Worm (Caenorhabditis elegans): ENCODE results near the gene flp-13.

flp-13 gene

DNA sequence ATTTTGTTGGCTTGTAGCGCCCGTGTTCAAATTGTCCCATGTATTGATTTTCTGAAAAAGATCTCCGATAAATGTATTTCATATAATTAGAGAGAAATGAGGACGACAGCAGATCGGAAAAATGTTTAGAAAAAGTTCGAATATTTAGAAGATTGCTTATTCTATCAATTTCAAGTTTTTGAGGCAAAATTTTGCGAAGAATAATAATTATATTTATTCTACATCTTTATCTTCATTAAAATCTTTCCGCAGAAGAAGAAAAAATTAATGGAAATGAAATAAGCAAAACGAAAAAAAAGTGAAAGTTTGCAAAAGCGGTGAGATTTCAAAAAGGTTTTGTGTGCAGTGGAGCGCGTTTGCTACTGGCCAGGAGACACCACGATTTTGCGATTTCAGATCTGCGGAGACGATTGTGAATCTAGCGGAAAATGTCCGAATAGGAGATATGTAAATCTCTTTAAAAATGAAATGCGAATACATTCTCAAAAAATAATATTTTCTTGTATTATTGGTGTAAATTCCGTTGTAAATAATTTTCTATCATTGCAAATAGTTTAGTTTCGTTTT, 43.9 kb downstream of the flp-13 start, which contains the start of gene nrde-4 (continued):
- TF ChIP-seq nhr-21 (tag; optimal IDR thresholded peaks at IDR 0.05) = peak; percentile 22
- peak; percentile 61 for TF ChIP-seq sma-3 (GFP tag; optimal IDR thresholded peaks at IDR 0.05)
- TF ChIP-seq nhr-25 (tag; optimal IDR thresholded peaks at IDR 0.05) = no peak
- TF ChIP-seq lsy-2 (tag; optimal IDR thresholded peaks at IDR 0.05) = peak in 1 of 2 experiments; percentile 79
- TF ChIP-seq egl-27 (tag; optimal IDR thresholded peaks at IDR 0.05) = no peak
- no peak for TF ChIP-seq nhr-6 (tag; optimal IDR thresholded peaks at IDR 0.05)
- TF ChIP-seq snpc-4 (tag; optimal IDR thresholded peaks at IDR 0.05) = no peak
- no peak for TF ChIP-seq unc-62 (GFP tag; optimal IDR thresholded peaks at IDR 0.05)
- no peak for TF ChIP-seq Y55F3AM.14 (GFP tag; optimal IDR thresholded peaks at IDR 0.05)
- peak; percentile 39 for TF ChIP-seq gmeb-1 (tag; optimal IDR thresholded peaks at IDR 0.05)
- peak; percentile 75 for TF ChIP-seq fos-1 (tag; optimal IDR thresholded peaks at IDR 0.05)
- TF ChIP-seq lin-39 (tag; optimal IDR thresholded peaks at IDR 0.05) = no peak
- TF ChIP-seq ztf-11 (tag; optimal IDR thresholded peaks at IDR 0.05) = no peak

ce11 chrIV:7653198-7653597, 45.0 kb downstream of the flp-13 start:
- peak; percentile 51 for TF ChIP-seq fos-1 (tag; optimal IDR thresholded peaks at IDR 0.05)
- no peak for TF ChIP-seq unc-62 (GFP tag; optimal IDR thresholded peaks at IDR 0.05)

DNA sequence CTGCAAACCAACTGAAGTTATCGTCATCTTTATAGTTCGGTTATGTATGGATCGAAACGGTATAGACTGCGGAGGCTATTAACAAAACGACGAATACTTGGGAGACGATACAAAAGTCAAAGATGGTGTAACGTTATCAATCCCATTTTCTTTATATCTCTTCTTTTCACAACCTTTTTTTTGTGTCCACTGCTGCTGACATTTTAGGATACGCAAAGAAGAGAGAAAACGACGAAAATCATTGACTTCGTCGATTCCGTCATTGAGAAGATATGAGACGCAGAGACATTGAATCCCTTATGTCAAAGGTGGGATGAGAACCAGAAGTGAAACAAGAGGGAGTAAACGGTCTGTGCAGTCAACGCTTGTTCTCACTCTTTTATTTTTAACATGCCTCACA, 47.1 kb downstream of the flp-13 start, which contains the start of gene cima-1:
Gene cima-1 (plus strand): TSS at position 340 of the 400 bp plus-strand sequence.
- TF ChIP-seq lin-11 (tag; optimal IDR thresholded peaks at IDR 0.05) (no peak), elt-1 (tag; optimal IDR thresholded peaks at IDR 0.05) (no peak), sma-3 (GFP tag; optimal IDR thresholded peaks at IDR 0.05) (peak; percentile 13), nhr-23 (tag; optimal IDR thresholded peaks at IDR 0.05) (no peak), aly-2 (tag; optimal IDR thresholded peaks at IDR 0.05) (no peak), fos-1 (tag; optimal IDR thresholded peaks at IDR 0.05) (peak; percentile 26), nhr-129 (tag; optimal IDR thresholded peaks at IDR 0.05) (peak; percentile 21)

DNA sequence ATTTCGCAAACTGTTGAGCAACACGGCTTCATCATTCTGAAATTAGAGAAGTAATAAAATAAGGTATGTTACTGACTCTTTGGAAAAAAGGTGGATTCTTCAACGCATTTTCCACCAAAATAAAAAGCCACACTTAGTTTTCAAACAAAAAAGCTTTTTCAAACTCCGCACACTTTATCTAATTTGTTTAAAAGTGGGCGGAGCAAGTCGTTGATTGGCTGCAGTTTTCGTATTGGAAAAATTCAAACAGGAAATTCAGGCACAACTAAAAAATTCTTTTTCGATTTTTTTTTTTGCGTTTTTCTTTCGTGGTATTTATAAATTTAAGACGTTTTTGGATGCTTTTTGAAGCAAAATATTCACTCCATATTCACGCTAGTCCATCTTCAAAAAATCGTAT, 47.8 kb downstream of the flp-13 start:
- TF ChIP-seq unc-55 (GFP tag; optimal IDR thresholded peaks at IDR 0.05) = peak; percentile 14
- TF ChIP-seq sma-9 (GFP tag; optimal IDR thresholded peaks at IDR 0.05) = no peak
- no peak for TF ChIP-seq sma-9 (tag; optimal IDR thresholded peaks at IDR 0.05)
